Fruit fly (Drosophila melanogaster) whole organism, prepupa: ENCODE measurements around the gene cue.

Experiments used
- Blimp-1 ChIP-seq: fragments of 200-800 bp; sonication (Bioruptor generic); optimal IDR thresholded peaks from 3 replicates; lab custom pipeline; 2017; ENCODE audit warnings: missing biosample characterization, missing genetic modification characterization, mild to moderate bottlenecking, moderate library complexity, missing genetic modification reagents
- CG10631 ChIP-seq: fragments of 200-800 bp; sonication (Bioruptor generic); optimal IDR thresholded peaks from 2 replicates; lab custom pipeline; 2016; ENCODE audit warnings: missing biosample characterization, missing genetic modification characterization
- CG10669 ChIP-seq: fragments of 200-800 bp; sonication (Bioruptor generic); optimal IDR thresholded peaks from 3 replicates; lab custom pipeline; 2018; ENCODE audit warnings: missing biosample characterization, mild to moderate bottlenecking, missing genetic modification characterization, moderate library complexity
- CG11294 ChIP-seq: fragments of 200-800 bp; sonication (Bioruptor generic); IDR thresholded peaks from 2 replicates; pipeline ENCODE4 v1.3.6; 2022; ENCODE audit warnings: missing biosample characterization, missing genetic modification characterization
- CG11762 ChIP-seq: fragments of 200-800 bp; sonication (Bioruptor generic); optimal IDR thresholded peaks from 3 replicates; lab custom pipeline; 2016; ENCODE audit warnings: missing biosample characterization, missing genetic modification characterization; ENCODE audit not compliant: insufficient read depth
- CG11902 ChIP-seq: fragments of 200-800 bp; sonication (Bioruptor generic); optimal IDR thresholded peaks from 3 replicates; lab custom pipeline; 2016; ENCODE audit warnings: missing biosample characterization, missing genetic modification characterization
- CG15336 ChIP-seq: fragments of 200-800 bp; sonication (Bioruptor generic); IDR thresholded peaks from 2 replicates; pipeline ENCODE4 v1.3.6; 2022; ENCODE audit warnings: missing biosample characterization, missing genetic modification characterization
- CG1621 ChIP-seq: fragments of 200-800 bp; sonication (Bioruptor generic); optimal IDR thresholded peaks from 3 replicates; lab custom pipeline; 2018; ENCODE audit warnings: missing biosample characterization, mild to moderate bottlenecking, missing genetic modification characterization
- CG16779 ChIP-seq: fragments of 200-800 bp; sonication (Bioruptor generic); optimal IDR thresholded peaks from 3 replicates; lab custom pipeline; 2017; ENCODE audit warnings: missing biosample characterization, mild to moderate bottlenecking, missing genetic modification characterization
- CG3032 ChIP-seq: fragments of 200-800 bp; optimal IDR thresholded peaks from 2 replicates; lab custom pipeline; 2019; ENCODE audit warnings: missing biosample characterization, mild to moderate bottlenecking, missing genetic modification characterization, moderate library complexity
- CG31627 ChIP-seq: fragments of 200-800 bp; sonication (Bioruptor generic); optimal IDR thresholded peaks from 3 replicates; lab custom pipeline; 2016; ENCODE audit warnings: missing biosample characterization, missing genetic modification characterization
- CG32006 ChIP-seq: fragments of 200-800 bp; sonication (Bioruptor generic); optimal IDR thresholded peaks from 3 replicates; lab custom pipeline; 2017; ENCODE audit warnings: missing biosample characterization, mild to moderate bottlenecking, missing genetic modification characterization
- CG34406 ChIP-seq: fragments of 200-800 bp; sonication (Bioruptor generic); optimal IDR thresholded peaks from 3 replicates; lab custom pipeline; 2016; ENCODE audit warnings: missing biosample characterization, missing genetic modification characterization
- CG3919 ChIP-seq: fragments of 200-800 bp; sonication (Bioruptor generic); optimal IDR thresholded peaks from 3 replicates; lab custom pipeline; 2016; ENCODE audit warnings: missing biosample characterization, missing genetic modification characterization
- CG6163 ChIP-seq: fragments of 200-800 bp; sonication (Bioruptor generic); IDR thresholded peaks from 3 replicates; pipeline ENCODE4 v1.3.6; 2022; ENCODE audit warnings: missing biosample characterization, missing genetic modification characterization
- CG6276 ChIP-seq: fragments of 200-800 bp; sonication (Bioruptor generic); optimal IDR thresholded peaks from 2 replicates; lab custom pipeline; 2017; ENCODE audit warnings: missing biosample characterization, mild to moderate bottlenecking, missing genetic modification characterization
- CG6792 ChIP-seq: fragments of 200-800 bp; sonication (Bioruptor generic); optimal IDR thresholded peaks from 3 replicates; lab custom pipeline; 2016; ENCODE audit warnings: missing biosample characterization, missing genetic modification characterization
- CG6808 ChIP-seq: fragments of 200-800 bp; sonication (Bioruptor generic); optimal IDR thresholded peaks from 3 replicates; lab custom pipeline; 2017; ENCODE audit warnings: missing biosample characterization, missing genetic modification characterization, mild to moderate bottlenecking, moderate library complexity, missing genetic modification reagents
- CG6854 ChIP-seq: fragments of 200-800 bp; sonication (Bioruptor generic); optimal IDR thresholded peaks from 2 replicates; lab custom pipeline; 2017; ENCODE audit warnings: missing biosample characterization, mild to moderate bottlenecking, missing genetic modification characterization
- CG7368 ChIP-seq: fragments of 200-800 bp; sonication (Bioruptor generic); optimal IDR thresholded peaks from 3 replicates; lab custom pipeline; 2016; ENCODE audit warnings: missing biosample characterization, missing genetic modification characterization
- CG8319 ChIP-seq: fragments of 200-800 bp; sonication (Bioruptor generic); optimal IDR thresholded peaks from 3 replicates; lab custom pipeline; 2016; ENCODE audit warnings: missing biosample characterization, missing genetic modification characterization
- CG8632 ChIP-seq: fragments of 200-800 bp; sonication (Bioruptor generic); optimal IDR thresholded peaks from 3 replicates; lab custom pipeline; 2016; ENCODE audit warnings: missing biosample characterization, missing genetic modification characterization
- CG9139 ChIP-seq: fragments of 200-800 bp; sonication (Bioruptor generic); optimal IDR thresholded peaks from 3 replicates; lab custom pipeline; 2017; ENCODE audit warnings: missing biosample characterization, mild to moderate bottlenecking, missing genetic modification characterization
- Eip75B ChIP-seq: fragments of 200-800 bp; sonication (Bioruptor generic); optimal IDR thresholded peaks from 3 replicates; lab custom pipeline; 2016; ENCODE audit warnings: missing biosample characterization, missing genetic modification characterization
- Eip78C ChIP-seq: fragments of 200-800 bp; sonication (Bioruptor generic); peaks from one replicate; lab custom pipeline; 2016; ENCODE audit warnings: missing biosample characterization, missing genetic modification characterization
- Ets21C ChIP-seq: fragments of 200-800 bp; sonication (Bioruptor generic); optimal IDR thresholded peaks from 3 replicates; lab custom pipeline; 2016; ENCODE audit warnings: missing biosample characterization, missing genetic modification characterization
- Ets96B ChIP-seq: fragments of 200-800 bp; optimal IDR thresholded peaks from 2 replicates; lab custom pipeline; 2019; ENCODE audit warnings: missing biosample characterization, mild to moderate bottlenecking, missing genetic modification characterization, moderate library complexity
- Gug ChIP-seq: fragments of 200-800 bp; sonication (Bioruptor generic); IDR thresholded peaks from 2 replicates; pipeline ENCODE4 v1.3.6; 2022; ENCODE audit warnings: missing biosample characterization, missing genetic modification characterization
- Hr38 ChIP-seq: sonication (Bioruptor generic); optimal IDR thresholded peaks from 2 replicates; lab custom pipeline; 2016; ENCODE audit warnings: missing biosample characterization, missing genetic modification characterization
- Hr39 ChIP-seq: fragments of 200-800 bp; sonication (Bioruptor generic); optimal IDR thresholded peaks from 2 replicates; lab custom pipeline; 2016; ENCODE audit warnings: missing biosample characterization, missing genetic modification characterization
- Met ChIP-seq: fragments of 200-800 bp; sonication (Bioruptor generic); optimal IDR thresholded peaks from 3 replicates; lab custom pipeline; 2016; ENCODE audit warnings: missing biosample characterization, missing genetic modification characterization
- OdsH ChIP-seq: fragments of 200-800 bp; sonication (Bioruptor generic); optimal IDR thresholded peaks from 3 replicates; lab custom pipeline; 2016; ENCODE audit warnings: missing biosample characterization, missing genetic modification characterization
- Smox ChIP-seq: fragments of 200-800 bp; sonication (Bioruptor generic); optimal IDR thresholded peaks from 3 replicates; lab custom pipeline; 2016; ENCODE audit warnings: missing biosample characterization, missing genetic modification characterization
- Sox102F ChIP-seq: fragments of 200-800 bp; sonication (Bioruptor generic); optimal IDR thresholded peaks from 2 replicates; lab custom pipeline; 2016; ENCODE audit warnings: missing biosample characterization, mild to moderate bottlenecking, missing genetic modification characterization
- Sox14 ChIP-seq: fragments of 200-800 bp; sonication (Bioruptor generic); optimal IDR thresholded peaks from 3 replicates; lab custom pipeline; 2016; ENCODE audit warnings: missing biosample characterization, missing genetic modification characterization
- Sox15 ChIP-seq: fragments of 200-800 bp; sonication (Bioruptor generic); optimal IDR thresholded peaks from 3 replicates; lab custom pipeline; 2016; ENCODE audit warnings: missing biosample characterization, missing genetic modification characterization
- achi ChIP-seq: fragments of 200-800 bp; sonication (Bioruptor generic); optimal IDR thresholded peaks from 3 replicates; lab custom pipeline; 2016; ENCODE audit warnings: missing biosample characterization, missing genetic modification characterization
- dsx ChIP-seq: fragments of 200-800 bp; optimal IDR thresholded peaks from 3 replicates; lab custom pipeline; 2019; ENCODE audit warnings: missing biosample characterization, mild to moderate bottlenecking, missing genetic modification characterization, moderate library complexity; ENCODE audit not compliant: poor library complexity, severe bottlenecking
- eg ChIP-seq: fragments of 200-800 bp; sonication (Bioruptor generic); IDR thresholded peaks from 3 replicates; pipeline ENCODE4 v1.3.6; 2022; ENCODE audit warnings: missing biosample characterization, missing genetic modification characterization
- fd59A ChIP-seq: fragments of 200-800 bp; sonication (Bioruptor generic); optimal IDR thresholded peaks from 2 replicates; lab custom pipeline; 2017; ENCODE audit warnings: missing biosample characterization, mild to moderate bottlenecking, missing genetic modification characterization, missing genetic modification reagents
- fd85E ChIP-seq: fragments of 200-800 bp; sonication (Bioruptor generic); optimal IDR thresholded peaks from 3 replicates; lab custom pipeline; 2016; ENCODE audit warnings: missing biosample characterization, missing genetic modification characterization
- fkh ChIP-seq: fragments of 200-800 bp; sonication (Bioruptor generic); optimal IDR thresholded peaks from 3 replicates; lab custom pipeline; 2017; ENCODE audit warnings: missing biosample characterization, mild to moderate bottlenecking, missing genetic modification characterization, moderate library complexity
- lz ChIP-seq: fragments of 200-800 bp; sonication (Bioruptor generic); optimal IDR thresholded peaks from 3 replicates; lab custom pipeline; 2016; ENCODE audit warnings: missing biosample characterization, missing genetic modification characterization
- net ChIP-seq: fragments of 200-800 bp; sonication (Bioruptor generic); optimal IDR thresholded peaks from 3 replicates; lab custom pipeline; 2016; ENCODE audit warnings: missing biosample characterization, missing genetic modification characterization
- pdm3 ChIP-seq: fragments of 200-800 bp; sonication (Bioruptor generic); optimal IDR thresholded peaks from 3 replicates; lab custom pipeline; 2016; ENCODE audit warnings: missing biosample characterization, missing genetic modification characterization
- salr ChIP-seq, 2 experiments: fragments of 200-800 bp; sonication (Bioruptor generic); optimal IDR thresholded peaks; 3 replicates each; lab custom pipeline; 2016 to 2018; ENCODE audit warnings: missing biosample characterization in 2 of 2, missing genetic modification characterization in 2 of 2, mild to moderate bottlenecking in 1 of 2
- spab ChIP-seq: fragments of 200-800 bp; sonication (Bioruptor generic); optimal IDR thresholded peaks from 2 replicates; lab custom pipeline; 2017; ENCODE audit warnings: missing biosample characterization, mild to moderate bottlenecking, missing genetic modification characterization, missing genetic modification reagents
- ss ChIP-seq, 2 experiments: fragments of 200-800 bp; sonication (Bioruptor generic); optimal IDR thresholded peaks; 2 replicates in 1 of 2; 3 replicates in 1 of 2; lab custom pipeline; 2017 to 2018; ENCODE audit warnings: mild to moderate bottlenecking in 2 of 2, missing biosample characterization in 2 of 2, missing genetic modification characterization in 2 of 2, moderate library complexity in 1 of 2
- topi ChIP-seq: fragments of 200-800 bp; sonication (Bioruptor generic); optimal IDR thresholded peaks from 3 replicates; lab custom pipeline; 2016; ENCODE audit warnings: missing biosample characterization, missing genetic modification characterization
- vri ChIP-seq: fragments of 200-800 bp; sonication (Bioruptor generic); optimal IDR thresholded peaks from 3 replicates; lab custom pipeline; 2016; ENCODE audit warnings: missing biosample characterization, mild to moderate bottlenecking, missing genetic modification characterization

cue gene

DNA sequence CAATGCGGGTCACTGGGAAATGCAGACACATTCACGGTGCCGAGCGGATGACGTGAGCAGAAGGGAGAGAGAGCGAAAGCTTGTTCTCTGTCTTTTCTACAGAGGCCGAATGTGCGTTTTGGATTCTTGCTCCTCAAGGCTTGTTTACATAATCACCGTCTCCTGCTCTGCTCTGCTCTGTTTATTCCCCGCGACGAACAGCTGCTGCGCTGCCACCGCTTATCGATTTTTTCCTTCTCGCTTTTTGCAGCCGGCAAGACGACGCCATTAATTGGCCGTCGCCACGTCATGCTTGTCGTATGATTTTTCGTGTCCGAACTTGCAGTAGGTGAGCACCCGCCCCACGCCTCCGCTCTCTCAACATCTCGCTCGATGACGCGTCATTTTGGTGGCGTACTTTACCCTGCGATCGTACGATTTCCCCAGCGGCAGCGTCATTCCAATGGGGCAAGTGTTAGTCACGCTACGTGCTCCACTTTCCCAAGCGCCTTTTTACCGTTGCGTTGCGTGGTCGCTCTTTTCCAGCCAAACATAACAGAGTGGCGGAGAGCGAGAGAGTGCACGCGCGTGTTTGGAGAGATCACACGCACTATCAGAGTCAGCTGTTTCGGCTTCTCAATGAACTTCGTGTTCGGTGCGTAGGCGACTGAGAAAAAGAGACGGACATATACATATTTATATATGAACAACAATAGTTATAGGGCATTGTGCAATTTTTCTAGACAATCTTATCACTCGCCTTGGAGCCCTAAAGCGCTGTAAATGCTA is 29.5 kb upstream of the cue start:
- TF ChIP-seq Hr39 (GFP tag; lab: Kevin White, UChicago): no peak
- no peak for TF ChIP-seq dsx
- peak; percentile 5 for TF ChIP-seq CG11762 (GFP tag; lab: Kevin White, UChicago)
- TF ChIP-seq CG10669: no peak
- peak; percentile 36 for TF ChIP-seq Eip75B (GFP tag; lab: Kevin White, UChicago)
- no peak for TF ChIP-seq CG8632 (GFP tag; lab: Kevin White, UChicago)
- TF ChIP-seq CG32006 (GFP tag; lab: Kevin White, UChicago): no peak
- TF ChIP-seq CG3919 (GFP tag; lab: Kevin White, UChicago): no peak
- TF ChIP-seq achi: no peak
- peak; percentile 69 for TF ChIP-seq Eip78C (GFP tag; lab: Kevin White, UChicago)
- TF ChIP-seq CG11294 (GFP tag; lab: Robert Waterston, UW): no peak
- peak; percentile 71 for TF ChIP-seq CG6854
- TF ChIP-seq CG1621: no peak
- no peak for TF ChIP-seq CG10631 (GFP tag; lab: Kevin White, UChicago)
- TF ChIP-seq fd59A (GFP tag; lab: Kevin White, UChicago): no peak
- no peak for TF ChIP-seq topi (GFP tag; lab: Kevin White, UChicago)
- TF ChIP-seq salr (GFP tag; optimal IDR thresholded peaks at IDR 0.05; lab: Kevin White, UChicago): no peak
- 0 out of 3 replicates have a peak, but pooled peaks have one; percentile 10 for TF ChIP-seq eg
- no peak for TF ChIP-seq Met
- TF ChIP-seq CG6792: no peak
- TF ChIP-seq Ets96B: no peak
- TF ChIP-seq Blimp-1 (GFP tag; lab: Kevin White, UChicago): no peak
- TF ChIP-seq CG3032 (tag; lab: Kevin White, UChicago): no peak
- TF ChIP-seq CG15336: no peak
- no peak for TF ChIP-seq Sox102F (GFP tag; lab: Kevin White, UChicago)
- peak; percentile 12 for TF ChIP-seq CG6808
- no peak for TF ChIP-seq Ets21C (GFP tag; lab: Kevin White, UChicago)
- peak; percentile 98 for TF ChIP-seq vri (GFP tag; lab: Kevin White, UChicago)
- no peak for TF ChIP-seq Sox15
- TF ChIP-seq CG34406 (GFP tag; lab: Kevin White, UChicago): no peak
- TF ChIP-seq CG6276 (GFP tag; lab: Kevin White, UChicago): peak; percentile 54
- TF ChIP-seq CG8319: no peak
- no peak for TF ChIP-seq Sox14 (GFP tag; lab: Kevin White, UChicago)
- no peak for TF ChIP-seq lz (GFP tag; lab: Kevin White, UChicago)
- TF ChIP-seq ss (GFP tag; optimal IDR thresholded peaks at IDR 0.05; lab: Kevin White, UChicago): peak; percentile 36 to 70
- no peak for TF ChIP-seq Hr38 (GFP tag; lab: Kevin White, UChicago)
- TF ChIP-seq CG31627 (GFP tag; lab: Kevin White, UChicago): no peak
- TF ChIP-seq CG16779 (tag; lab: Kevin White, UChicago): peak; percentile 18
- no peak for TF ChIP-seq Smox
- TF ChIP-seq CG11902 (GFP tag; lab: Kevin White, UChicago): no peak
- TF ChIP-seq fd85E (GFP tag; lab: Kevin White, UChicago): no peak
- TF ChIP-seq CG7368 (GFP tag; lab: Kevin White, UChicago): no peak
- peak; percentile 8 for TF ChIP-seq CG9139
- TF ChIP-seq net: no peak
- TF ChIP-seq fkh (GFP tag; lab: Kevin White, UChicago): peak; percentile 50
- peak; percentile 25 for TF ChIP-seq spab (GFP tag; lab: Kevin White, UChicago)
- TF ChIP-seq CG6163 (GFP tag; lab: Robert Waterston, UW): 0 out of 3 replicates have a peak, but pooled peaks have one; percentile 10
- TF ChIP-seq pdm3 (GFP tag; lab: Kevin White, UChicago): no peak
- no peak for TF ChIP-seq OdsH
- TF ChIP-seq Gug: no peak
- TF ChIP-seq, all 60 proteins: peak for 14
